Worm (Caenorhabditis elegans) whole organism, L3 larva: ENCODE measurements around the gene C54G7.1.

Experiments used
- R02D3.7 ChIP-seq: fragments of 150-350 bp; optimal IDR thresholded peaks from 2 replicates; lab custom pipeline; 2014; ENCODE audit warnings: missing biosample characterization, missing genetic modification characterization
- ZK546.5 ChIP-seq: sonication (generic microtip); optimal IDR thresholded peaks from 2 replicates; lab custom pipeline; 2017; ENCODE audit warnings: missing biosample characterization, missing genetic modification characterization
- aly-2 ChIP-seq: fragments of 150-350 bp; optimal IDR thresholded peaks from 2 replicates; lab custom pipeline; 2014; ENCODE audit warnings: missing biosample characterization, missing genetic modification characterization
- ama-1 ChIP-seq: fragments of 150-350 bp; optimal IDR thresholded peaks from 2 replicates; lab custom pipeline; 2018
- ceh-16 ChIP-seq: sonication (generic microtip); optimal IDR thresholded peaks from 2 replicates; lab custom pipeline; 2017; ENCODE audit warnings: missing biosample characterization, missing genetic modification characterization
- ceh-28 ChIP-seq: fragments of 150-350 bp; optimal IDR thresholded peaks from 2 replicates; lab custom pipeline; 2014; ENCODE audit warnings: missing biosample characterization, missing genetic modification reagents, missing genetic modification characterization
- daf-12 ChIP-seq: fragments of 150-350 bp; optimal IDR thresholded peaks from 2 replicates; lab custom pipeline; 2014; ENCODE audit warnings: missing biosample characterization, missing genetic modification reagents, missing genetic modification characterization
- egl-5 ChIP-seq: fragments of 150-350 bp; optimal IDR thresholded peaks from 2 replicates; lab custom pipeline; 2017; ENCODE audit warnings: missing biosample characterization, missing genetic modification reagents, missing genetic modification characterization, inconsistent platforms
- elt-1 ChIP-seq: fragments of 150-350 bp; optimal IDR thresholded peaks from 2 replicates; lab custom pipeline; 2014; ENCODE audit warnings: missing biosample characterization, missing genetic modification characterization
- elt-2 ChIP-seq: sonication (generic microtip); optimal IDR thresholded peaks from 2 replicates; lab custom pipeline; 2016; ENCODE audit warnings: missing genetic modification reagents, mild to moderate bottlenecking, missing genetic modification characterization, missing compliant biosample characterization
- elt-3 ChIP-seq, 3 experiments: fragments of 150-350 bp in 1 of 3; sonication (generic microtip) in 2 of 3; optimal IDR thresholded peaks; 2 replicates in 2 of 3; 4 replicates in 1 of 3; lab custom pipeline; 2014 to 2017; ENCODE audit warnings: missing biosample characterization in 3 of 3, missing genetic modification characterization in 3 of 3
- eor-1 ChIP-seq, 2 experiments: fragments of 150-350 bp; optimal IDR thresholded peaks; 2 replicates each; lab custom pipeline; 2014 to 2018; ENCODE audit warnings: missing biosample characterization in 2 of 2, missing genetic modification characterization in 2 of 2
- fkh-10 ChIP-seq: sonication (generic microtip); optimal IDR thresholded peaks from 2 replicates; lab custom pipeline; 2017; ENCODE audit warnings: missing biosample characterization, missing genetic modification reagents, missing genetic modification characterization
- fkh-2 ChIP-seq: fragments of 150-350 bp; optimal IDR thresholded peaks from 2 replicates; lab custom pipeline; 2014; ENCODE audit warnings: missing biosample characterization, missing genetic modification reagents, missing genetic modification characterization
- fos-1 ChIP-seq: fragments of 150-350 bp; optimal IDR thresholded peaks from 2 replicates; lab custom pipeline; 2014; ENCODE audit warnings: missing biosample characterization, missing genetic modification characterization
- hmg-11 ChIP-seq: sonication (generic microtip); optimal IDR thresholded peaks from 2 replicates; lab custom pipeline; 2016; ENCODE audit warnings: missing genetic modification characterization, missing compliant biosample characterization
- lin-15B ChIP-seq: fragments of 150-350 bp; optimal IDR thresholded peaks from 2 replicates; lab custom pipeline; 2014; ENCODE audit warnings: missing biosample characterization, missing genetic modification characterization
- lin-39 ChIP-seq: fragments of 150-350 bp; optimal IDR thresholded peaks from 2 replicates; lab custom pipeline; 2018; ENCODE audit warnings: missing biosample characterization, missing genetic modification reagents, missing genetic modification characterization
- lsy-12 ChIP-seq: sonication (generic microtip); optimal IDR thresholded peaks from 2 replicates; lab custom pipeline; 2016; ENCODE audit warnings: mild to moderate bottlenecking, missing genetic modification characterization, missing compliant biosample characterization
- mdl-1 ChIP-seq: fragments of 150-350 bp; optimal IDR thresholded peaks from 2 replicates; lab custom pipeline; 2014; ENCODE audit warnings: missing biosample characterization, missing genetic modification characterization
- mml-1 ChIP-seq: fragments of 150-350 bp; sonication (generic microtip); optimal IDR thresholded peaks from 3 replicates; lab custom pipeline; 2014; ENCODE audit warnings: missing biosample characterization, missing genetic modification characterization
- nfya-1 ChIP-seq: sonication (generic microtip); optimal IDR thresholded peaks from 2 replicates; lab custom pipeline; 2017; ENCODE audit warnings: missing genetic modification characterization, mild to moderate bottlenecking, missing compliant biosample characterization, antibody characterized with exemption, moderate library complexity; ENCODE audit not compliant: insufficient read depth
- nhr-12 ChIP-seq: fragments of 150-350 bp; optimal IDR thresholded peaks from 2 replicates; lab custom pipeline; 2014; ENCODE audit warnings: missing biosample characterization, missing genetic modification characterization
- nhr-25 ChIP-seq: sonication (generic microtip); optimal IDR thresholded peaks from 2 replicates; lab custom pipeline; 2017; ENCODE audit warnings: missing biosample characterization, missing genetic modification characterization
- nhr-28 ChIP-seq: fragments of 150-350 bp; optimal IDR thresholded peaks from 2 replicates; lab custom pipeline; 2014; ENCODE audit warnings: missing biosample characterization, missing genetic modification characterization
- nhr-67 ChIP-seq: fragments of 150-350 bp; optimal IDR thresholded peaks from 2 replicates; lab custom pipeline; 2014; ENCODE audit warnings: missing biosample characterization, missing genetic modification characterization
- nhr-76 ChIP-seq: fragments of 150-350 bp; sonication (generic microtip); optimal IDR thresholded peaks from 5 replicates; lab custom pipeline; 2014; ENCODE audit warnings: missing biosample characterization, missing genetic modification characterization
- nhr-77 ChIP-seq: fragments of 150-350 bp; optimal IDR thresholded peaks from 2 replicates; lab custom pipeline; 2014; ENCODE audit warnings: missing biosample characterization, missing genetic modification characterization
- pha-4 ChIP-seq: fragments of 150-350 bp; optimal IDR thresholded peaks from 2 replicates; lab custom pipeline; 2014; ENCODE audit warnings: missing biosample characterization, missing genetic modification reagents, missing genetic modification characterization
- pqm-1 ChIP-seq: fragments of 150-350 bp; optimal IDR thresholded peaks from 2 replicates; lab custom pipeline; 2017; ENCODE audit warnings: missing biosample characterization, missing genetic modification characterization, inconsistent platforms
- sea-2 ChIP-seq: fragments of 150-350 bp; sonication (generic microtip); optimal IDR thresholded peaks from 4 replicates; lab custom pipeline; 2014; ENCODE audit warnings: missing biosample characterization, missing genetic modification reagents, missing genetic modification characterization
- snpc-4 ChIP-seq: fragments of 150-350 bp; optimal IDR thresholded peaks from 2 replicates; lab custom pipeline; 2014; ENCODE audit warnings: missing biosample characterization, missing genetic modification characterization
- unc-39 ChIP-seq: sonication (generic microtip); optimal IDR thresholded peaks from 4 replicates; lab custom pipeline; 2017; ENCODE audit warnings: missing biosample characterization, missing genetic modification characterization
- zag-1 ChIP-seq: fragments of 150-350 bp; optimal IDR thresholded peaks from 2 replicates; lab custom pipeline; 2014; ENCODE audit warnings: missing biosample characterization, missing genetic modification characterization

C54G7.1 gene

ce11 chrX:5547828-5548227, 4.1 kb downstream of the C54G7.1 start:
- TF ChIP-seq lin-39 (tag; lab: Kevin White, UChicago) (no peak), nhr-12 (tag; lab: Kevin White, UChicago) (no peak), nfya-1 (no peak), ceh-28 (tag; lab: Kevin White, UChicago) (no peak), hmg-11 (no peak), elt-2 (tag; lab: Kevin White, UChicago) (no peak), nhr-25 (tag; lab: Kevin White, UChicago) (no peak), fkh-2 (tag; lab: Kevin White, UChicago) (no peak), fkh-10 (GFP tag; lab: Kevin White, UChicago) (no peak), R02D3.7 (tag; lab: Kevin White, UChicago) (no peak), aly-2 (tag; lab: Kevin White, UChicago) (no peak), nhr-77 (tag; lab: Kevin White, UChicago) (no peak), ZK546.5 (tag; lab: Kevin White, UChicago) (no peak), elt-1 (no peak), pha-4 (tag; lab: Kevin White, UChicago) (no peak), fos-1 (no peak), nhr-28 (tag; lab: Kevin White, UChicago) (no peak)

DNA sequence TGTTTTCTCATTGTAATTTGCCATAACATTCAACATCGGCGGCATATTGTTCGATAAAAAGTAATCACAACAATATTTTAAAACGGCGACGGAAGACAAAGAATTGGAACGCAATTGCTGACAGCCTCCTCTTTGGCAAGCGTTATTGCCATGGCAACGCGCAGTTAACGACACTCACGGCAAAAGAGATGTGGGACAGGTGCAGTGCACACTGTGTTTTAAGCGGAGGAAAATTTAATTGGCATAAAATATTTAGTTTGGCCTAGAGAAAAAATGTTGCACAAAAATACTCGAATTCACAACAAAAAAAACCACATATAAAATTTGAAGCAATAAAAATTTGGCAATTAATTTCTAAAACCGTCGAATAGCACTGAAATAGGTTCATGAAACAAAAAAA, 8.9 kb downstream of the C54G7.1 start, which contains the start of gene ifta-1:
Gene ifta-1 (minus strand): TSS at position 101 of the 400 bp plus-strand sequence.
- TF ChIP-seq R02D3.7 (tag; lab: Kevin White, UChicago) (no peak), nfya-1 (no peak), nhr-28 (tag; lab: Kevin White, UChicago) (no peak), fkh-10 (GFP tag; lab: Kevin White, UChicago) (no peak), elt-3 (tag; optimal IDR thresholded peaks at IDR 0.05; lab: Kevin White, UChicago) (no peak), nhr-77 (tag; lab: Kevin White, UChicago) (no peak), pha-4 (tag; lab: Kevin White, UChicago) (no peak), lsy-12 (no peak), fos-1 (no peak), zag-1 (no peak), fkh-2 (tag; lab: Kevin White, UChicago) (no peak), nhr-76 (tag; lab: Kevin White, UChicago) (no peak), snpc-4 (tag; lab: Kevin White, UChicago) (no peak), mdl-1 (tag; lab: Kevin White, UChicago) (no peak), mml-1 (no peak)

- no peak for TF ChIP-seq nhr-67
Measured at ce11 chrX:5555055-5555629, 11.4 kb downstream of the C54G7.1 start.

- TF ChIP-seq elt-2 (tag; lab: Kevin White, UChicago) (no peak), fos-1 (no peak), pqm-1 (tag; lab: Kevin White, UChicago) (no peak), unc-39 (tag; lab: Kevin White, UChicago) (no peak), ama-1 (lab: Kevin White, UChicago) (no peak)
Measured at ce11 chrX:5557966-5558365, 14.2 kb downstream of the C54G7.1 start, which contains the start of gene C38C5.1. TSS of gene C38C5.1 (plus strand) at chrX:5558055.

DNA sequence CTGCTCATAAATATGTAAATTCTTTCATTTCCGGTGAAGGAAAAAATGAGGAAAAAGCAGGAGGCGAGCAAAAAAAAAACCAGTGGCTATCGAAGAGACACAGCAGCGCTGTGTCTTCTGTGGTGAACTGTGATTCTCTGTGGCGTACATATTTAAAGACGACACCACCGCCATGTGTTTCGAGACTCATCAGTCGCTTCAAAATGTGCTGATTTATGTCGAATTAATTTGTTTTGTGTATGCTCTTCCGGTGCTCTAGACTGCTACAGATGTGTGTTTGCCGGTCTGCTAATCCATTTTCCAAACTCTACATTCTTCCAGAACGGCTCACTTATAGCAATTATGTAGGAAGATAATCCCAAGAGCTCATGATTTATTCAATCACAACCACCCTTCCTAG, 21.7 kb downstream of the C54G7.1 start:
- TF ChIP-seq eor-1 (tag; optimal IDR thresholded peaks at IDR 0.05; lab: Kevin White, UChicago) (no peak), daf-12 (tag; lab: Kevin White, UChicago) (no peak)

ce11 chrX:5567454-5567853, 23.7 kb downstream of the C54G7.1 start, which contains the start of gene mec-2:
TSS of gene mec-2 (plus strand) at chrX:5567754.
- TF ChIP-seq aly-2 (tag; lab: Kevin White, UChicago), result no peak
- TF ChIP-seq nhr-67, result no peak
- no peak for TF ChIP-seq nhr-76 (tag; lab: Kevin White, UChicago)
- no peak for TF ChIP-seq ceh-16
- TF ChIP-seq fkh-10 (GFP tag; lab: Kevin White, UChicago), result no peak
- TF ChIP-seq sea-2 (GFP tag; lab: Kevin White, UChicago), result no peak
- no peak for TF ChIP-seq ZK546.5 (tag; lab: Kevin White, UChicago)
- TF ChIP-seq pqm-1 (tag; lab: Kevin White, UChicago), result no peak
- no peak for TF ChIP-seq unc-39 (tag; lab: Kevin White, UChicago)
- no peak for TF ChIP-seq egl-5 (tag; lab: Kevin White, UChicago)
- TF ChIP-seq lin-15B, result no peak
- no peak for TF ChIP-seq ama-1 (lab: Kevin White, UChicago)
- TF ChIP-seq elt-3 (tag; optimal IDR thresholded peaks at IDR 0.05; lab: Kevin White, UChicago), result no peak
- no peak for TF ChIP-seq fkh-2 (tag; lab: Kevin White, UChicago)
- no peak for TF ChIP-seq nhr-77 (tag; lab: Kevin White, UChicago)
